Worm (Caenorhabditis elegans): ENCODE measurements around the gene F44B9.9.

Gene F44B9.9

DNA sequence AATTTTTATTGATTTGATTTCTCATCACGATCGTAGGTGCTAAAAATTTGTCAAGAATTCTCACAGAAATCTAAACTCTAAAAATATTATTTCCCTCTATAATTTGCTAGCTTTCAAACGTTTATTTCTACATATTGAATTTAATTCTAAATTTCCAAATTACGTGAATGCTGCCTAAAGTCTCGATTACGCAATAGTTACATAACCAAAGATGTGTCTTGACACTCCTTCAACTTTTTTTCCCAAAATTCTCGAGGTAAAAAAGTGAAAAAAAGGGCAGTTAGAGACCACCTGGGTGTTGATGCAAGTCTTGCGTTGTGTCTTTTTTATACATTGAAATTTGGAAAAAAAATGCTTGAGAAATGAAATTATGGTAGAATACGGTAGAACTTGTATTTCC, 21.0 kb upstream of the F44B9.9 start:
- TF ChIP-seq flt-1 (GFP tag; IDR thresholded peaks at IDR 0.05) (no peak), tbx-11 (GFP tag; IDR thresholded peaks at IDR 0.05) (no peak), ceh-13 (GFP tag; optimal IDR thresholded peaks at IDR 0.05) (no peak), aly-1 (tag; optimal IDR thresholded peaks at IDR 0.05) (no peak), hmbx-1 (tag; optimal IDR thresholded peaks at IDR 0.05) (no peak), sea-1 (GFP tag; conservative IDR thresholded peaks at IDR 0.05) (no peak), tbx-37 (GFP tag; conservative IDR thresholded peaks at IDR 0.05) (no peak), hnd-1 (tag; optimal IDR thresholded peaks at IDR 0.05) (no peak), pes-1 (GFP tag; IDR thresholded peaks at IDR 0.05) (no peak), hmg-4 (GFP tag; optimal IDR thresholded peaks at IDR 0.05) (no peak), B0310.2 (tag; optimal IDR thresholded peaks at IDR 0.05) (no peak), F13C5.2 (tag; optimal IDR thresholded peaks at IDR 0.05) (no peak), ets-7 (tag; optimal IDR thresholded peaks at IDR 0.05) (no peak), ama-1 (optimal IDR thresholded peaks at IDR 0.05) (no peak), ceh-36 (tag; optimal IDR thresholded peaks at IDR 0.05) (no peak), tra-4 (tag; optimal IDR thresholded peaks at IDR 0.05) (no peak), scrt-1 (GFP tag; IDR thresholded peaks at IDR 0.05) (no peak)

DNA sequence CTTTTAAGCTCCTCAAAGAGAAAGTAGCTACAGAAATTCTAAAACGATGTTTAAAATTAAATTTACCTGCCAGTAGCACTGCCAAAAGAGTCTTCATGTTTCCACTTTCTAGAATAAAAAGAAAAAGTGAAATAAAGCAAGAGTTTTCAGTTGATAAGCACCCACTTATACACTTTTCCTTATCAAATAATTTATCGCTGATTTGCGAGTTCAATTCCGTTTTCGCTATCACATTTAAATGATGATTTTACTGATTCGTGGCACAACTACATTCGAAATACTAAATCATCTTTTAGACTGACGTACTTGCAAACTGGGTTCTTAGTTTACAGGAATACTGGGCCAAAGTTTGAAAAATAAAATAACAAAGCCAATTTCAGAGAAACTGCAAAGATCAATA, 20.1 kb upstream of the F44B9.9 start, which contains the start of gene K12H4.7:
K12H4.7 (minus strand) TSS at position 138 of the 400 bp plus-strand sequence.
- TF ChIP-seq ceh-13 (GFP tag; optimal IDR thresholded peaks at IDR 0.05) (no peak), ama-1 (optimal IDR thresholded peaks at IDR 0.05) (no peak), F13C5.2 (tag; optimal IDR thresholded peaks at IDR 0.05) (no peak), hnd-1 (tag; optimal IDR thresholded peaks at IDR 0.05) (no peak), scrt-1 (GFP tag; IDR thresholded peaks at IDR 0.05) (no peak), hmbx-1 (tag; optimal IDR thresholded peaks at IDR 0.05) (no peak), tbx-11 (GFP tag; IDR thresholded peaks at IDR 0.05) (no peak)

DNA sequence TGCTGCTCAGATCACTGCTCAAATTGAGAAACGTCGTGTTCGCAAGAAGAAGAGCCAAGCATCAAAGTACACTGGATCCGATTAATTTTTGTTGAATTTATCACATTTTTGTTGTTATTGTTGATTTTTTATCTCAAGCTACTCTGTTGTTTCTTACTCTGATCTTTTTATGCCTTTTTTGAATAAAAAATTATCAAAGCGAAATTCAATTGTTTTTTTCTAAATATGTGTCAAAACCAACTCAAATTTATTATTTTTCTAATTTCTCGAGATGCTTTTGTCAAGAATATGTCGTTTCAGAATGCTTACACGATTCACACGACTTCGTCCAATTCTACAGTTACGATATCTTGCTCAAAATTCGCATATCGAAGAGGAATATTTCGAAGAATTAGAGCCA, 16.5 kb upstream of the F44B9.9 start, which contains the start of gene K12H4.2:
K12H4.2 (plus strand) TSS at position 301 of the 400 bp plus-strand sequence.
- TF ChIP-seq ama-1 (optimal IDR thresholded peaks at IDR 0.05), result no peak
- TF ChIP-seq flt-1 (GFP tag; IDR thresholded peaks at IDR 0.05), result no peak
- TF ChIP-seq ceh-36 (tag; optimal IDR thresholded peaks at IDR 0.05), result no peak
- TF ChIP-seq tbx-37 (GFP tag; conservative IDR thresholded peaks at IDR 0.05), result no peak
- no peak for TF ChIP-seq scrt-1 (GFP tag; IDR thresholded peaks at IDR 0.05)
- TF ChIP-seq hmg-4 (GFP tag; optimal IDR thresholded peaks at IDR 0.05), result no peak
- TF ChIP-seq ceh-13 (GFP tag; optimal IDR thresholded peaks at IDR 0.05), result no peak
- TF ChIP-seq aly-1 (tag; optimal IDR thresholded peaks at IDR 0.05), result no peak
- no peak for TF ChIP-seq ets-7 (tag; optimal IDR thresholded peaks at IDR 0.05)
- TF ChIP-seq sea-1 (GFP tag; conservative IDR thresholded peaks at IDR 0.05), result no peak
- TF ChIP-seq hnd-1 (tag; optimal IDR thresholded peaks at IDR 0.05), result no peak

DNA sequence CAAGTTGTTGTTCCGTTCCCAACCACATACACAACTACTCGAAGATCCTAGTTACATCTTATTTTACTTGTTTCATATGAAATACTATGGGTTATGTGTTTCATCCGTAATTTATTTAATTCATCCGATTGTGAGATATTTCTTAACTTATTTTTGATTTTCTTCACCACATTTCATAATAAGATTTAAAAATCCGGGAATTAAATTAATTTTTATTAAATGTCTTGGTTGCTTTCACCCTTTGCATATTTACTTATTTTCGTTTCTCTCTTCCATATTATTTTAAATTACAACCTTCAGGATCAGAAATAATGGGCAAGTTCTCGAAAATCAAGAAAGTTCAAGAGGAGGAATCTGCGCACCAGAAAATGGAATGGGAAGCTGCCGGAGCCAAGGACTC, 14.9 kb upstream of the F44B9.9 start, which contains the start of gene K12H4.3:
K12H4.3 (plus strand) TSS at position 301 of the 400 bp plus-strand sequence.
- TF ChIP-seq ceh-36 (tag; optimal IDR thresholded peaks at IDR 0.05) (no peak), ama-1 (optimal IDR thresholded peaks at IDR 0.05) (no peak)

DNA sequence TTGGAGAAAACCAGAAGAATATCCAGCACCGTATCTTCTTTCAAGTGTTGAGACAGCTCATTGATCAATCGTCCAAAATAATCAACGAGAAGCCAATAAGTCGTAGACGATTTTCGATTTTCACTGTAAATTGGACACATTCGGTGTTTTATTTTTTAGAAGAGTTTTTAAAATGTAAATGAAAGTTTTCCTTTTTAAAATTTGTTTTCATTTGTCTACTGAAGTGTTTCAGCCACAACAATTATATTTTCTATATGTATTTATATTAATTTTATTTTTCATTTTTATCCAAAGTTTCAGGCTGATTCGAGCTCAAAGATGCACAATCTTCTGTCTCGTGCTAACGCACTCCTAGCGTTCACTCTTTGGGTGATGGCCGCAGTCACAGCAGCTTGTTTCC, 13.9 kb upstream of the F44B9.9 start, which contains the start of gene spcs-3:
spcs-3 (plus strand) TSS at position 301 of the 400 bp plus-strand sequence.
- no peak for TF ChIP-seq hmbx-1 (tag; optimal IDR thresholded peaks at IDR 0.05)
- no peak for TF ChIP-seq tbx-37 (GFP tag; conservative IDR thresholded peaks at IDR 0.05)

DNA sequence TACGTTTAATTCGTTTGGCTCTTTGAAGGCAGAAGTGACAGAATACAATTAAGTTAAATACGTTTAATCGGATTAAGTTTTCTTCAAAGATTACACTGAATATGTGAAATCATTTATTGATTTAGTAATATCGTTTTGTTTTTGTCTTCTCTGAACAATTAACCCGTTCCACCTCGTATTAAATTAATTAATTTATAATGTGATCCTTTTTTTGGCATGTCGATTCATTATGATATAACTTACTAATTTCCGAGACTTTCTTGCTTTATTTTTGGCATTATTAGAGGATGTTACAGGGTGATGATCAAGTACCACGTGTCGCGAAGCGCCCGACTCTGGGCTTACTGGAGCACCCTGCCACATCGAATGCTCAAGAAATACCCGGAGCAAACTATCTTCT, 13.3 kb upstream of the F44B9.9 start, which contains the start of gene K12H4.5:
K12H4.5 (plus strand) TSS at position 301 of the 400 bp plus-strand sequence.
- TF ChIP-seq tbx-37 (GFP tag; conservative IDR thresholded peaks at IDR 0.05) (no peak), hnd-1 (tag; optimal IDR thresholded peaks at IDR 0.05) (no peak), tra-4 (tag; optimal IDR thresholded peaks at IDR 0.05) (no peak), aly-1 (tag; optimal IDR thresholded peaks at IDR 0.05) (no peak), flt-1 (GFP tag; IDR thresholded peaks at IDR 0.05) (no peak), scrt-1 (GFP tag; IDR thresholded peaks at IDR 0.05) (no peak), pes-1 (GFP tag; IDR thresholded peaks at IDR 0.05) (no peak), hmg-4 (GFP tag; optimal IDR thresholded peaks at IDR 0.05) (no peak), sea-1 (GFP tag; conservative IDR thresholded peaks at IDR 0.05) (no peak), F13C5.2 (tag; optimal IDR thresholded peaks at IDR 0.05) (no peak), ceh-13 (GFP tag; optimal IDR thresholded peaks at IDR 0.05) (no peak), hmbx-1 (tag; optimal IDR thresholded peaks at IDR 0.05) (no peak), ets-7 (tag; optimal IDR thresholded peaks at IDR 0.05) (no peak), ceh-36 (tag; optimal IDR thresholded peaks at IDR 0.05) (no peak), tbx-11 (GFP tag; IDR thresholded peaks at IDR 0.05) (no peak), B0310.2 (tag; optimal IDR thresholded peaks at IDR 0.05) (no peak), ama-1 (optimal IDR thresholded peaks at IDR 0.05) (no peak)

DNA sequence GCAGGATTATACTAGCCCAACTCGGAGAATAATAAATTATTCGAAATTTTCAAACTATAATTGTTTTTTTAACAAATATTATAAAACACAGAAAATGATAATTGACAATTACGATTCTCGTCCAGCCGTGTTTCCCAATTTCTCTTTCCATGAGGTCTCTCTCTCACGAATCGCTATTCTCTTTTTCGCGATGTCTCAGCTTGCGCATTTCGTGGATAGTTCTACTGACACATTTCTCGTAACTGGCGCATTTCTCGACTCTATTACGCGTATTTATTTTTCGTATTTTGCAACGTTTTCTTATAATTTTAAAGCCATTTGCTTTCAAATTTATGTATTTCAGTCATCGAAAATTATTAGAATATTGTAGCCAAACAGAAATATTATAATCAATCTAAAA, 12.9 kb upstream of the F44B9.9 start:
- TF ChIP-seq aly-1 (tag; optimal IDR thresholded peaks at IDR 0.05), result peak; percentile 96
- peak; percentile 98 for TF ChIP-seq flt-1 (GFP tag; IDR thresholded peaks at IDR 0.05)
- peak; percentile 99 for TF ChIP-seq ets-7 (tag; optimal IDR thresholded peaks at IDR 0.05)
- peak; percentile 97 for TF ChIP-seq ceh-36 (tag; optimal IDR thresholded peaks at IDR 0.05)
- peak; percentile 100 for TF ChIP-seq hmg-4 (GFP tag; optimal IDR thresholded peaks at IDR 0.05)
- TF ChIP-seq tra-4 (tag; optimal IDR thresholded peaks at IDR 0.05), result peak; percentile 99
- TF ChIP-seq F13C5.2 (tag; optimal IDR thresholded peaks at IDR 0.05), result peak; percentile 100
- peak; percentile 100 for TF ChIP-seq tbx-11 (GFP tag; IDR thresholded peaks at IDR 0.05)
- peak; percentile 95 for TF ChIP-seq hmbx-1 (tag; optimal IDR thresholded peaks at IDR 0.05)
- peak; percentile 100 for TF ChIP-seq tbx-37 (GFP tag; conservative IDR thresholded peaks at IDR 0.05)
- peak; percentile 100 for TF ChIP-seq ceh-13 (GFP tag; optimal IDR thresholded peaks at IDR 0.05)
- TF ChIP-seq pes-1 (GFP tag; IDR thresholded peaks at IDR 0.05), result peak; percentile 99
- peak; percentile 100 for TF ChIP-seq B0310.2 (tag; optimal IDR thresholded peaks at IDR 0.05)
- peak; percentile 100 for TF ChIP-seq sea-1 (GFP tag; conservative IDR thresholded peaks at IDR 0.05)
- peak; percentile 98 for TF ChIP-seq hnd-1 (tag; optimal IDR thresholded peaks at IDR 0.05)
- peak; percentile 100 for TF ChIP-seq scrt-1 (GFP tag; IDR thresholded peaks at IDR 0.05)
- no peak for TF ChIP-seq ama-1 (optimal IDR thresholded peaks at IDR 0.05)

DNA sequence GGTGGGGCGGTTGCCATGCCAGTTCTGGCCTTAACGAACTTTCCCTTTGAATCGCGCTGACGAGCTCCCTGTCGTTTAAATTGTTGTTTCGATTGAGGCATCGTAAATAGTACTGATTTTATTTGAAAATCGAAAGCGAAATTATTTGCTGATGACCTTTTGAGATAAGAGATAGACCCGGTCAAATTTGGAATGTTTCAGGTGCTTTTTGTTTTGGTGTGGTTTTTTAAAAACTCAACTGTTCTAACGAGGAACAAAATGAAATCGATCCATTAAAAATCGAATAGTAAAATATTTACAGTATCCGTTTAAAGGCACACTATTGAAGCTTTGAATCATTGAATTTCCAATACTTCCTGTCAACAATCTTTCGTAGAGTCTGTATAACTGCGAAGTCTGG, 11.9 kb upstream of the F44B9.9 start, which contains the start of gene K12H4.6:
K12H4.6 (minus strand) TSS at position 101 of the 400 bp plus-strand sequence.
- TF ChIP-seq scrt-1 (GFP tag; IDR thresholded peaks at IDR 0.05), result no peak
- TF ChIP-seq B0310.2 (tag; optimal IDR thresholded peaks at IDR 0.05), result no peak
- no peak for TF ChIP-seq tra-4 (tag; optimal IDR thresholded peaks at IDR 0.05)
- TF ChIP-seq ama-1 (optimal IDR thresholded peaks at IDR 0.05), result no peak
- TF ChIP-seq tbx-37 (GFP tag; conservative IDR thresholded peaks at IDR 0.05), result no peak
- no peak for TF ChIP-seq ceh-13 (GFP tag; optimal IDR thresholded peaks at IDR 0.05)
- no peak for TF ChIP-seq hmg-4 (GFP tag; optimal IDR thresholded peaks at IDR 0.05)
- no peak for TF ChIP-seq ceh-36 (tag; optimal IDR thresholded peaks at IDR 0.05)
- no peak for TF ChIP-seq hmbx-1 (tag; optimal IDR thresholded peaks at IDR 0.05)
- no peak for TF ChIP-seq pes-1 (GFP tag; IDR thresholded peaks at IDR 0.05)
- TF ChIP-seq sea-1 (GFP tag; conservative IDR thresholded peaks at IDR 0.05), result no peak
- TF ChIP-seq tbx-11 (GFP tag; IDR thresholded peaks at IDR 0.05), result no peak
- TF ChIP-seq aly-1 (tag; optimal IDR thresholded peaks at IDR 0.05), result no peak
- TF ChIP-seq ets-7 (tag; optimal IDR thresholded peaks at IDR 0.05), result no peak
- no peak for TF ChIP-seq hnd-1 (tag; optimal IDR thresholded peaks at IDR 0.05)
- no peak for TF ChIP-seq F13C5.2 (tag; optimal IDR thresholded peaks at IDR 0.05)
- TF ChIP-seq flt-1 (GFP tag; IDR thresholded peaks at IDR 0.05), result no peak

Measured in whole organism, early embryonic.